Fruit fly (Drosophila melanogaster): ENCODE results near the gene schuy.
A peak's percentile ranks its signal among the peaks of the same experiment; 100 is the strongest.

The schuy gene

DNA sequence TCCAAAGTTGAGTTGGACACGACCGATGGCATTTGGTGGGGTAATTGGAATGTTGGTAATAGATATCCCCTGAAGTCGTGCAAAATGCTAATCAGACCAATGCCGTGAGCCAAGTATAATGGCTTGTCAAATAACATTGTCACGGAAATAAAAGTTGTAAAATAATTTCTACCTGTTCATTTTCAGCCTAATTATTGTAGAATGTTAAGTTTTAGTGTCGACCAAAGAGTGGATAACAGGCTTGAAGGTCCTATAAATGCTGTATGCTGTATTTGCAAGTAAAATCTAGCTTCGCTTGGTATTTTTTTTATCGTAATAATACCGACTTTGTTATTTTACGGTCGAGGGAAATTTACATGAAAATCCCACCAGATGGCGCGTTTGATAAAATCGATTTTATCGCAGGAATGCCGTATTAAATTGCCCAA, 18.6 kb downstream of the schuy start (continued):
- TF ChIP-seq Jarid2 (GFP tag; optimal IDR thresholded peaks at IDR 0.05): no peak
- no peak for TF ChIP-seq en (GFP tag; optimal IDR thresholded peaks at IDR 0.05)
- TF ChIP-seq nerfin-1 (tag; optimal IDR thresholded peaks at IDR 0.05): peak; percentile 74
- TF ChIP-seq psq (GFP tag; optimal IDR thresholded peaks at IDR 0.05): no peak
- TF ChIP-seq CG14965 (GFP tag; optimal IDR thresholded peaks at IDR 0.05; ENCODE audit: borderline replicate concordance): no peak
- peak; percentile 37; the same call in 1 of the 2 replicates for TF ChIP-seq hbn (GFP tag; IDR thresholded peaks at IDR 0.05; ENCODE audit: partially characterized antibody)
- no peak for TF ChIP-seq NC2β (GFP tag; optimal IDR thresholded peaks at IDR 0.05)
- TF ChIP-seq pzg (GFP tag; optimal IDR thresholded peaks at IDR 0.05): peak; percentile 4
- no peak for TF ChIP-seq CG17359 (tag; optimal IDR thresholded peaks at IDR 0.05)
- 0 out of 2 replicates have a peak, but pooled peaks have one; percentile 47 for TF ChIP-seq CG42726 (GFP tag; IDR thresholded peaks at IDR 0.05; ENCODE audit: partially characterized antibody)
- no peak for TF ChIP-seq CG17568 (GFP tag; optimal IDR thresholded peaks at IDR 0.05)
- TF ChIP-seq CG4404 (GFP tag; IDR thresholded peaks at IDR 0.05): no peak
- no peak for TF ChIP-seq slp2 (GFP tag; optimal IDR thresholded peaks at IDR 0.05)
- no peak for TF ChIP-seq tll (GFP tag; optimal IDR thresholded peaks at IDR 0.05)
- peak; percentile 45 for TF ChIP-seq CG18011 (GFP tag; optimal IDR thresholded peaks at IDR 0.05)
- no peak for TF ChIP-seq Bdp1 (GFP tag; optimal IDR thresholded peaks at IDR 0.05)
- TF ChIP-seq NFAT (GFP tag; IDR thresholded peaks at IDR 0.05): no peak
- TF ChIP-seq Mad (GFP tag; optimal IDR thresholded peaks at IDR 0.05): no peak
- no peak for TF ChIP-seq Camta (GFP tag; optimal IDR thresholded peaks at IDR 0.05)
- no peak for TF ChIP-seq CG30403 (GFP tag; optimal IDR thresholded peaks at IDR 0.05)
- TF ChIP-seq sens-2 (GFP tag; IDR thresholded peaks at IDR 0.05): no peak
- TF ChIP-seq tgo (GFP tag; IDR thresholded peaks at IDR 0.05): no peak
- TF ChIP-seq CG12659 (GFP tag; optimal IDR thresholded peaks at IDR 0.05): peak; percentile 41
- no peak for TF ChIP-seq org-1 (GFP tag; optimal IDR thresholded peaks at IDR 0.05)
- TF ChIP-seq CG8765 (GFP tag; IDR thresholded peaks at IDR 0.05): no peak
- no peak for TF ChIP-seq CG17802 (tag; optimal IDR thresholded peaks at IDR 0.05)
- peak; percentile 2 for TF ChIP-seq BtbVII (GFP tag; optimal IDR thresholded peaks at IDR 0.05)
- no peak for TF ChIP-seq Tbp (GFP tag; optimal IDR thresholded peaks at IDR 0.05)
- peak; percentile 79; the same call in 1 of the 2 replicates for TF ChIP-seq vvl (GFP tag; IDR thresholded peaks at IDR 0.05)
- no peak for TF ChIP-seq CG13123 (GFP tag; optimal IDR thresholded peaks at IDR 0.05)
- no peak for TF ChIP-seq br (optimal IDR thresholded peaks at IDR 0.05)
- peak; percentile 1 for TF ChIP-seq nmo (GFP tag; optimal IDR thresholded peaks at IDR 0.05)
- no peak for TF ChIP-seq nom (GFP tag; optimal IDR thresholded peaks at IDR 0.05)
- no peak for TF ChIP-seq Elba2 (GFP tag; optimal IDR thresholded peaks at IDR 0.05)
- no peak for TF ChIP-seq TFAM (GFP tag; optimal IDR thresholded peaks at IDR 0.05)
- peak; percentile 6 for TF ChIP-seq sqz (GFP tag; optimal IDR thresholded peaks at IDR 0.05)
- TF ChIP-seq Trl (optimal IDR thresholded peaks at IDR 0.05): no peak
- no peak for TF ChIP-seq Trl (GFP tag; optimal IDR thresholded peaks at IDR 0.05)
- peak; percentile 25 for TF ChIP-seq CG2116 (GFP tag; optimal IDR thresholded peaks at IDR 0.05)
- peak; percentile 56 for TF ChIP-seq Scr (GFP tag; IDR thresholded peaks at IDR 0.05; ENCODE audit: partially characterized antibody)
- no peak for TF ChIP-seq cato (GFP tag; optimal IDR thresholded peaks at IDR 0.05; ENCODE audit: borderline replicate concordance)
- TF ChIP-seq CG10431 (GFP tag; optimal IDR thresholded peaks at IDR 0.05): no peak
- TF ChIP-seq sd (tag; optimal IDR thresholded peaks at IDR 0.05): peak; percentile 88
- peak; percentile 96 for TF ChIP-seq abd-A (tag; optimal IDR thresholded peaks at IDR 0.05)
- no peak for TF ChIP-seq ems (GFP tag; optimal IDR thresholded peaks at IDR 0.05)
- TF ChIP-seq inv (GFP tag; IDR thresholded peaks at IDR 0.05; ENCODE audit: partially characterized antibody): peak; percentile 23; the same call in 1 of the 2 replicates
- TF ChIP-seq CG10565 (GFP tag; optimal IDR thresholded peaks at IDR 0.05): no peak
- no peak for TF ChIP-seq CG31388 (GFP tag; optimal IDR thresholded peaks at IDR 0.05)
- TF ChIP-seq CG3838 (GFP tag; optimal IDR thresholded peaks at IDR 0.05): no peak
- peak; percentile 28 for TF ChIP-seq CG15514 (GFP tag; optimal IDR thresholded peaks at IDR 0.05)
- TF ChIP-seq CG18764 (GFP tag; optimal IDR thresholded peaks at IDR 0.05): no peak

Data from whole organism, embryonic.